Fruit fly (Drosophila melanogaster) whole organism, embryonic: ENCODE results near the gene Nup93-1.

Experiments used
- B-H1 ChIP-seq: fragments of 200-800 bp; sonication (Bioruptor generic); IDR thresholded peaks from 3 replicates; pipeline ENCODE4 v1.3.6; 2022; ENCODE audit warnings: missing biosample characterization, missing genetic modification characterization
- Bgb ChIP-seq: fragments of 200-800 bp; sonication (Bioruptor generic); IDR thresholded peaks from 2 replicates; pipeline ENCODE4 v1.3.6; 2022; ENCODE audit warnings: missing biosample characterization, missing genetic modification characterization; ENCODE audit not compliant: partially characterized antibody
- CG10565 ChIP-seq: fragments of 200-800 bp; sonication (Bioruptor generic); optimal IDR thresholded peaks from 3 replicates; lab custom pipeline; 2016; ENCODE audit warnings: missing biosample characterization, mild to moderate bottlenecking, missing genetic modification characterization
- CG11504 ChIP-seq: fragments of 200-800 bp; sonication (Bioruptor generic); optimal IDR thresholded peaks from 3 replicates; lab custom pipeline; 2019; ENCODE audit warnings: missing biosample characterization, mild to moderate bottlenecking, missing genetic modification characterization, moderate library complexity
- CG11696 ChIP-seq: fragments of 200-800 bp; sonication (Bioruptor generic); IDR thresholded peaks from 2 replicates; pipeline ENCODE4 v1.3.6; 2022; ENCODE audit warnings: missing biosample characterization, missing genetic modification characterization
- CG12391 ChIP-seq: fragments of 200-800 bp; sonication (Bioruptor generic); optimal IDR thresholded peaks from 3 replicates; lab custom pipeline; 2018; ENCODE audit warnings: missing biosample characterization, mild to moderate bottlenecking, missing genetic modification characterization, moderate library complexity
- CG13775 ChIP-seq: fragments of 200-800 bp; sonication (Bioruptor generic); optimal IDR thresholded peaks from 3 replicates; lab custom pipeline; 2017; ENCODE audit warnings: missing biosample characterization, mild to moderate bottlenecking, missing genetic modification characterization
- CG15601 ChIP-seq: fragments of 200-800 bp; sonication (Bioruptor generic); optimal IDR thresholded peaks from 3 replicates; lab custom pipeline; 2019; ENCODE audit warnings: missing biosample characterization, mild to moderate bottlenecking, missing genetic modification characterization, moderate library complexity
- CG17328 ChIP-seq: fragments of 200-800 bp; sonication (Bioruptor generic); IDR thresholded peaks from 2 replicates; pipeline ENCODE4 v1.3.6; 2022; ENCODE audit warnings: missing biosample characterization, missing genetic modification characterization
- CG17612 ChIP-seq: fragments of 200-800 bp; sonication (Bioruptor generic); IDR thresholded peaks from 2 replicates; pipeline ENCODE4 v1.3.6; 2022; ENCODE audit warnings: missing biosample characterization, missing genetic modification characterization
- CG1832 ChIP-seq: fragments of 200-800 bp; sonication (Bioruptor generic); optimal IDR thresholded peaks from 2 replicates; lab custom pipeline; 2017; ENCODE audit warnings: missing biosample characterization, mild to moderate bottlenecking, missing genetic modification characterization, inconsistent platforms
- CG3065 ChIP-seq: fragments of 200-800 bp; sonication (Bioruptor generic); optimal IDR thresholded peaks from 2 replicates; lab custom pipeline; 2016; ENCODE audit warnings: missing biosample characterization, missing genetic modification characterization
- CG3995 ChIP-seq: fragments of 200-800 bp; sonication (Bioruptor generic); optimal IDR thresholded peaks from 3 replicates; lab custom pipeline; 2016; ENCODE audit warnings: missing biosample characterization, missing genetic modification characterization
- CG4404 ChIP-seq: fragments of 200-800 bp; sonication (Bioruptor generic); IDR thresholded peaks from 2 replicates; pipeline ENCODE4 v1.3.6; 2022; ENCODE audit warnings: missing biosample characterization, missing genetic modification characterization
- CG5953 ChIP-seq: fragments of 200-800 bp; sonication (Bioruptor generic); IDR thresholded peaks from 2 replicates; pipeline ENCODE4 v1.3.6; 2022; ENCODE audit warnings: missing biosample characterization, missing genetic modification characterization
- CG6683 ChIP-seq: fragments of 200-800 bp; sonication (Bioruptor generic); optimal IDR thresholded peaks from 2 replicates; lab custom pipeline; 2017; ENCODE audit warnings: missing biosample characterization, mild to moderate bottlenecking, missing genetic modification characterization, missing genetic modification reagents
- CG7357 ChIP-seq: fragments of 200-800 bp; sonication (Bioruptor generic); IDR thresholded peaks from 3 replicates; pipeline ENCODE4 v1.3.6; 2022; ENCODE audit warnings: missing biosample characterization, missing genetic modification characterization
- CG9727 ChIP-seq: fragments of 200-800 bp; sonication (Bioruptor generic); optimal IDR thresholded peaks from 3 replicates; lab custom pipeline; 2017; ENCODE audit warnings: missing biosample characterization, mild to moderate bottlenecking, missing genetic modification characterization
- CoRest ChIP-seq: fragments of 200-800 bp; sonication (Bioruptor generic); optimal IDR thresholded peaks from 3 replicates; lab custom pipeline; 2018; ENCODE audit warnings: missing biosample characterization, mild to moderate bottlenecking, missing genetic modification characterization, moderate library complexity
- Doc3 ChIP-seq: fragments of 200-800 bp; sonication (Bioruptor generic); IDR thresholded peaks from 3 replicates; pipeline ENCODE4 v1.3.6; 2022; ENCODE audit warnings: missing biosample characterization, missing genetic modification characterization; ENCODE audit not compliant: partially characterized antibody
- Elba2 ChIP-seq: fragments of 200-800 bp; sonication (Bioruptor generic); optimal IDR thresholded peaks from 3 replicates; lab custom pipeline; 2016; ENCODE audit warnings: missing biosample characterization, missing genetic modification characterization
- Hr3 ChIP-seq: fragments of 200-800 bp; sonication (Bioruptor generic); optimal IDR thresholded peaks from 3 replicates; lab custom pipeline; 2016; ENCODE audit warnings: missing biosample characterization, missing genetic modification characterization
- Meics ChIP-seq: fragments of 200-800 bp; sonication (Bioruptor generic); optimal IDR thresholded peaks from 2 replicates; lab custom pipeline; 2017; ENCODE audit warnings: missing biosample characterization, mild to moderate bottlenecking, missing genetic modification characterization
- Oli ChIP-seq: fragments of 200-800 bp; sonication (Bioruptor generic); optimal IDR thresholded peaks from 2 replicates; lab custom pipeline; 2018; ENCODE audit warnings: missing biosample characterization, mild to moderate bottlenecking, missing genetic modification characterization, moderate library complexity
- Scr ChIP-seq: fragments of 200-800 bp; sonication (Bioruptor generic); IDR thresholded peaks from 2 replicates; pipeline ENCODE4 v1.3.6; 2022; ENCODE audit warnings: missing biosample characterization, missing genetic modification characterization; ENCODE audit not compliant: partially characterized antibody
- Sox100B ChIP-seq: fragments of 200-800 bp; sonication (Bioruptor generic); optimal IDR thresholded peaks from 3 replicates; lab custom pipeline; 2018; ENCODE audit warnings: missing biosample characterization, mild to moderate bottlenecking, missing genetic modification characterization
- Sox102F ChIP-seq: fragments of 200-800 bp; sonication (Bioruptor generic); optimal IDR thresholded peaks from 2 replicates; lab custom pipeline; 2018; ENCODE audit warnings: missing biosample characterization, mild to moderate bottlenecking, missing genetic modification characterization, moderate library complexity
- Spps ChIP-seq: fragments of 200-800 bp; sonication (Bioruptor generic); optimal IDR thresholded peaks from 2 replicates; lab custom pipeline; 2018; ENCODE audit warnings: missing biosample characterization, mild to moderate bottlenecking, missing genetic modification characterization
- Trl ChIP-seq, 3 experiments: fragments of >200 bp in 2 of 3; fragments of 200-800 bp in 1 of 3; sonication (Bioruptor generic) in 1 of 3; optimal IDR thresholded peaks; 2 replicates in 1 of 3; 3 replicates in 2 of 3; lab custom pipeline; 2016 to 2017; ENCODE audit warnings: missing biosample characterization in 1 of 3, missing genetic modification characterization in 1 of 3
- bcd ChIP-seq: fragments of 200-800 bp; sonication (Bioruptor generic); optimal IDR thresholded peaks from 2 replicates; lab custom pipeline; 2017; ENCODE audit warnings: missing biosample characterization, mild to moderate bottlenecking, missing genetic modification characterization
- croc ChIP-seq: fragments of 200-800 bp; sonication (Bioruptor generic); conservative IDR thresholded peaks from 3 replicates; pipeline ENCODE4 v1.3.6; 2022; ENCODE audit warnings: missing biosample characterization, missing genetic modification characterization
- fu2 ChIP-seq: fragments of 200-800 bp; sonication (Bioruptor generic); optimal IDR thresholded peaks from 2 replicates; lab custom pipeline; 2016; ENCODE audit warnings: missing biosample characterization, missing genetic modification characterization
- gcm2 ChIP-seq: fragments of 200-800 bp; sonication (Bioruptor generic); optimal IDR thresholded peaks from 2 replicates; lab custom pipeline; 2016; ENCODE audit warnings: missing biosample characterization, missing genetic modification characterization
- gem ChIP-seq: fragments of 200-800 bp; sonication (Bioruptor generic); optimal IDR thresholded peaks from 2 replicates; lab custom pipeline; 2019; ENCODE audit warnings: missing biosample characterization, mild to moderate bottlenecking, missing genetic modification characterization, moderate library complexity
- gro ChIP-seq: fragments of 200-800 bp; sonication (Bioruptor generic); optimal IDR thresholded peaks from 2 replicates; lab custom pipeline; 2016; ENCODE audit warnings: missing biosample characterization, missing genetic modification characterization
- klu ChIP-seq: fragments of 200-800 bp; sonication (Bioruptor generic); IDR thresholded peaks from 2 replicates; pipeline ENCODE4 v1.3.6; 2022; ENCODE audit warnings: missing biosample characterization, missing genetic modification characterization
- oc ChIP-seq: fragments of 200-800 bp; sonication (Bioruptor generic); optimal IDR thresholded peaks from 2 replicates; lab custom pipeline; 2018; ENCODE audit warnings: missing biosample characterization, mild to moderate bottlenecking, missing genetic modification characterization, moderate library complexity
- org-1 ChIP-seq: fragments of 200-800 bp; sonication (Bioruptor generic); optimal IDR thresholded peaks from 2 replicates; lab custom pipeline; 2017; ENCODE audit warnings: missing biosample characterization, missing genetic modification characterization
- otp ChIP-seq: fragments of 200-800 bp; sonication (Bioruptor generic); IDR thresholded peaks from 3 replicates; pipeline ENCODE4, ENCODE4 v1.3.6; 2022; ENCODE audit warnings: missing biosample characterization, missing genetic modification characterization
- phol ChIP-seq: fragments of 200-800 bp; sonication (Bioruptor generic); optimal IDR thresholded peaks from 3 replicates; lab custom pipeline; 2018; ENCODE audit warnings: missing biosample characterization, mild to moderate bottlenecking, missing genetic modification characterization, moderate library complexity
- prd ChIP-seq, 3 experiments: fragments of >200 bp in 2 of 3; fragments of 200-800 bp in 1 of 3; sonication (Bioruptor generic) in 1 of 3; optimal IDR thresholded peaks in 2 of 3; IDR thresholded peaks in 1 of 3; 2 replicates in 2 of 3; 3 replicates in 1 of 3; pipeline versions ENCODE4 v1.3.6 to Lab custom; 2017 to 2022; ENCODE audit warnings: missing biosample characterization in 1 of 3, missing genetic modification characterization in 1 of 3
- pum ChIP-seq: fragments of 200-800 bp; sonication (Bioruptor generic); optimal IDR thresholded peaks from 2 replicates; lab custom pipeline; 2016; ENCODE audit warnings: missing biosample characterization, missing genetic modification characterization
- ro ChIP-seq: fragments of 200-800 bp; sonication (Bioruptor generic); IDR thresholded peaks from 2 replicates; pipeline ENCODE4 v1.3.6; 2022; ENCODE audit warnings: missing biosample characterization, missing genetic modification characterization
- schlank ChIP-seq: fragments of 200-800 bp; sonication (Bioruptor generic); optimal IDR thresholded peaks from 2 replicates; lab custom pipeline; 2018; ENCODE audit warnings: missing biosample characterization, mild to moderate bottlenecking, missing genetic modification characterization
- sisA ChIP-seq: fragments of 200-800 bp; sonication (Bioruptor generic); IDR thresholded peaks from 2 replicates; pipeline ENCODE4 v1.3.6; 2022; ENCODE audit warnings: missing biosample characterization, missing genetic modification characterization
- sna ChIP-seq: fragments of 200-800 bp; sonication (Bioruptor generic); IDR thresholded peaks from 2 replicates; pipeline ENCODE4 v1.3.6; 2022; ENCODE audit warnings: missing biosample characterization, missing genetic modification characterization; ENCODE audit not compliant: partially characterized antibody
- tup ChIP-seq: fragments of 200-800 bp; sonication (Bioruptor generic); optimal IDR thresholded peaks from 2 replicates; lab custom pipeline; 2016; ENCODE audit warnings: missing biosample characterization, mild to moderate bottlenecking, missing genetic modification characterization, moderate library complexity
- wek ChIP-seq: fragments of 200-800 bp; sonication (Bioruptor generic); optimal IDR thresholded peaks from 3 replicates; lab custom pipeline; 2018; ENCODE audit warnings: missing biosample characterization, mild to moderate bottlenecking, missing genetic modification characterization, moderate library complexity
- zf30C ChIP-seq: fragments of 200-800 bp; sonication (Bioruptor generic); optimal IDR thresholded peaks from 3 replicates; lab custom pipeline; 2018; ENCODE audit warnings: missing biosample characterization, mild to moderate bottlenecking, missing genetic modification characterization

Nup93-1 gene

dm6 chrX:13838892-13839291, 16.3 kb downstream of the Nup93-1 start (continued):
- TF ChIP-seq fu2 (GFP tag; lab: Kevin White, UChicago) (peak; percentile 64), tup (GFP tag; lab: Kevin White, UChicago) (no peak), CG12391 (peak; percentile 78), Elba2 (GFP tag; lab: Kevin White, UChicago) (peak; percentile 44), gro (peak; percentile 55), phol (tag; lab: Kevin White, UChicago) (peak; percentile 81), klu (GFP tag; lab: Robert Waterston, UW) (0 out of 2 replicates have a peak, but pooled peaks have one; percentile 31), CG4404 (GFP tag; lab: Robert Waterston, UW) (peak; percentile 57), Sox102F (peak; percentile 90), Oli (peak; percentile 81), CG17612 (GFP tag; lab: Robert Waterston, UW) (peak; percentile 46), CG17328 (GFP tag; lab: Robert Waterston, UW) (peak; percentile 74), CoRest (tag; lab: Kevin White, UChicago) (peak; percentile 74), sisA (GFP tag; lab: Robert Waterston, UW) (peak; percentile 72), Hr3 (GFP tag; lab: Kevin White, UChicago) (peak; percentile 69), CG13775 (GFP tag; lab: Kevin White, UChicago) (peak; percentile 59), pum (GFP tag; lab: Kevin White, UChicago) (peak; percentile 50), org-1 (GFP tag; lab: Kevin White, UChicago) (peak; percentile 61), sna (GFP tag; lab: Robert Waterston, UW) (no peak), CG11696 (GFP tag; lab: Robert Waterston, UW) (no peak), bcd (GFP tag; lab: Kevin White, UChicago) (peak; percentile 78), Doc3 (GFP tag; lab: Robert Waterston, UW) (no peak), CG6683 (GFP tag; lab: Kevin White, UChicago) (peak; percentile 1), gem (tag; lab: Kevin White, UChicago) (peak; percentile 82), CG3065 (no peak), CG5953 (GFP tag; lab: Robert Waterston, UW) (peak; percentile 65), Bgb (GFP tag; lab: Robert Waterston, UW) (no peak), CG15601 (tag; lab: Kevin White, UChicago) (peak; percentile 39), zf30C (GFP tag; lab: Kevin White, UChicago) (peak; percentile 60), croc (no peak; the same call in 2 of the 3 replicates), CG10565 (GFP tag; lab: Kevin White, UChicago) (no peak), prd (optimal IDR thresholded peaks at IDR 0.05; lab: Kevin White, UChicago) (no peak), prd (GFP tag; IDR thresholded peaks at IDR 0.05; lab: Robert Waterston, UW) (peak; percentile 87), gcm2 (peak; percentile 53), ro (GFP tag; lab: Robert Waterston, UW) (no peak; the same call in 1 of the 2 replicates), Sox100B (GFP tag; lab: Kevin White, UChicago) (peak; percentile 63), CG7357 (GFP tag; lab: Robert Waterston, UW) (peak; percentile 59; the same call in 2 of the 3 replicates), oc (tag; lab: Kevin White, UChicago) (peak; percentile 79), wek (GFP tag; lab: Kevin White, UChicago) (no peak), Meics (GFP tag; lab: Kevin White, UChicago) (peak; percentile 57), CG1832 (no peak), CG11504 (tag; lab: Kevin White, UChicago) (peak; percentile 85), CG9727 (GFP tag; lab: Kevin White, UChicago) (peak; percentile 64), B-H1 (GFP tag; lab: Robert Waterston, UW) (peak; percentile 73), schlank (tag; lab: Kevin White, UChicago) (peak; percentile 14), Spps (tag; lab: Kevin White, UChicago) (no peak), Trl (optimal IDR thresholded peaks at IDR 0.05; lab: Kevin White, UChicago) (no peak), Trl (GFP tag; optimal IDR thresholded peaks at IDR 0.05; lab: Kevin White, UChicago) (peak; percentile 48), Scr (GFP tag; lab: Robert Waterston, UW) (no peak), otp (GFP tag; lab: Robert Waterston, UW) (0 out of 3 replicates have a peak, but pooled peaks have one; percentile 44), CG3995 (peak; percentile 43)
